Fruit fly (Drosophila melanogaster) whole organism, embryonic: ENCODE data around the gene CG10431.

Experiments
- ATbp ChIP-seq: fragments of 200-800 bp; sonication (Bioruptor generic); optimal IDR thresholded peaks from 2 replicates; lab custom pipeline; 2017; ENCODE audit warnings: missing biosample characterization, mild to moderate bottlenecking, missing genetic modification characterization, missing genetic modification reagents
- CG10654 ChIP-seq: fragments of 200-800 bp; sonication (Bioruptor generic); optimal IDR thresholded peaks from 2 replicates; lab custom pipeline; 2016; ENCODE audit warnings: missing biosample characterization, missing genetic modification characterization
- CG11247 ChIP-seq: fragments of 200-800 bp; sonication (Bioruptor generic); IDR thresholded peaks from 2 replicates; pipeline ENCODE4 v1.3.6; 2022; ENCODE audit warnings: missing biosample characterization, missing genetic modification characterization
- CG12104 ChIP-seq: fragments of 200-800 bp; sonication (Bioruptor generic); optimal IDR thresholded peaks from 3 replicates; lab custom pipeline; 2016; ENCODE audit warnings: missing biosample characterization, missing genetic modification characterization
- CG12299 ChIP-seq: fragments of 200-800 bp; sonication (Bioruptor generic); optimal IDR thresholded peaks from 2 replicates; lab custom pipeline; 2018; ENCODE audit warnings: missing biosample characterization, mild to moderate bottlenecking, missing genetic modification characterization
- CG14014 ChIP-seq: fragments of 200-800 bp; sonication (Bioruptor generic); IDR thresholded peaks from 2 replicates; pipeline ENCODE4 v1.3.6; 2022; ENCODE audit warnings: missing biosample characterization, missing genetic modification characterization
- CG14710 ChIP-seq: fragments of 200-800 bp; sonication (Bioruptor generic); optimal IDR thresholded peaks from 3 replicates; lab custom pipeline; 2019; ENCODE audit warnings: missing biosample characterization, mild to moderate bottlenecking, missing genetic modification characterization, moderate library complexity
- CG1602 ChIP-seq: fragments of 200-800 bp; sonication (Bioruptor generic); optimal IDR thresholded peaks from 3 replicates; lab custom pipeline; 2016; ENCODE audit warnings: missing biosample characterization, missing genetic modification characterization
- CG1603 ChIP-seq: fragments of 200-800 bp; sonication (Bioruptor generic); optimal IDR thresholded peaks from 2 replicates; lab custom pipeline; 2019; ENCODE audit warnings: missing biosample characterization, mild to moderate bottlenecking, missing genetic modification characterization, moderate library complexity
- CG1647 ChIP-seq: fragments of 200-800 bp; sonication (Bioruptor generic); optimal IDR thresholded peaks from 3 replicates; lab custom pipeline; 2016; ENCODE audit warnings: missing biosample characterization, missing genetic modification characterization
- CG16813 ChIP-seq: fragments of 200-800 bp; sonication (Bioruptor generic); IDR thresholded peaks from 3 replicates; pipeline ENCODE4 v1.3.6; 2022; ENCODE audit warnings: missing biosample characterization, missing genetic modification characterization; ENCODE audit not compliant: partially characterized antibody
- CG18011 ChIP-seq: fragments of 200-800 bp; sonication (Bioruptor generic); optimal IDR thresholded peaks from 2 replicates; lab custom pipeline; 2017; ENCODE audit warnings: missing biosample characterization, missing genetic modification characterization, mild to moderate bottlenecking, moderate library complexity, missing genotype
- CG33557 ChIP-seq: fragments of 200-800 bp; sonication (Bioruptor generic); optimal IDR thresholded peaks from 2 replicates; lab custom pipeline; 2019; ENCODE audit warnings: missing biosample characterization, mild to moderate bottlenecking, missing genetic modification characterization, moderate library complexity
- CG4820 ChIP-seq: fragments of 200-800 bp; sonication (Bioruptor generic); optimal IDR thresholded peaks from 3 replicates; lab custom pipeline; 2016; ENCODE audit warnings: missing biosample characterization, missing genetic modification characterization
- CG5180 ChIP-seq: fragments of 200-800 bp; sonication (Bioruptor generic); optimal IDR thresholded peaks from 3 replicates; lab custom pipeline; 2017; ENCODE audit warnings: missing biosample characterization, missing genetic modification characterization, mild to moderate bottlenecking, moderate library complexity, missing genetic modification reagents
- CG5245 ChIP-seq: fragments of 200-800 bp; sonication (Bioruptor generic); optimal IDR thresholded peaks from 3 replicates; lab custom pipeline; 2016; ENCODE audit warnings: missing biosample characterization, missing genetic modification characterization
- CG6683 ChIP-seq: fragments of 200-800 bp; sonication (Bioruptor generic); optimal IDR thresholded peaks from 2 replicates; lab custom pipeline; 2017; ENCODE audit warnings: missing biosample characterization, mild to moderate bottlenecking, missing genetic modification characterization, missing genetic modification reagents
- CG7786 ChIP-seq: fragments of 200-800 bp; sonication (Bioruptor generic); optimal IDR thresholded peaks from 2 replicates; lab custom pipeline; 2016; ENCODE audit warnings: missing biosample characterization, missing genetic modification characterization
- CG9727 ChIP-seq: fragments of 200-800 bp; sonication (Bioruptor generic); optimal IDR thresholded peaks from 3 replicates; lab custom pipeline; 2017; ENCODE audit warnings: missing biosample characterization, mild to moderate bottlenecking, missing genetic modification characterization
- Camta ChIP-seq: fragments of 200-800 bp; sonication (Bioruptor generic); optimal IDR thresholded peaks from 2 replicates; lab custom pipeline; 2016; ENCODE audit warnings: missing biosample characterization, missing genetic modification characterization
- D ChIP-seq, 2 experiments: fragments of 200-800 bp in 1 of 2; fragments of >200 bp in 1 of 2; sonication (Bioruptor generic) in 1 of 2; optimal IDR thresholded peaks; 2 replicates in 1 of 2; 3 replicates in 1 of 2; lab custom pipeline; 2017; ENCODE audit warnings: mild to moderate bottlenecking in 1 of 2, missing biosample characterization in 1 of 2, missing genetic modification characterization in 1 of 2, missing genetic modification reagents in 1 of 2
- Dip3 ChIP-seq: fragments of 200-800 bp; sonication (Bioruptor generic); optimal IDR thresholded peaks from 3 replicates; lab custom pipeline; 2016; ENCODE audit warnings: missing biosample characterization, missing genetic modification characterization
- Hr39 ChIP-seq: fragments of >200 bp; optimal IDR thresholded peaks from 2 replicates; lab custom pipeline; 2017
- NFAT ChIP-seq: fragments of 200-800 bp; sonication (Bioruptor generic); IDR thresholded peaks from 2 replicates; pipeline ENCODE4 v1.3.6; 2022; ENCODE audit warnings: missing biosample characterization, missing genetic modification characterization
- Nf-YB ChIP-seq: fragments of 200-800 bp; sonication (Bioruptor generic); optimal IDR thresholded peaks from 3 replicates; lab custom pipeline; 2019; ENCODE audit warnings: missing biosample characterization, mild to moderate bottlenecking, missing genetic modification characterization, moderate library complexity
- NfI ChIP-seq: fragments of 200-800 bp; sonication (Bioruptor generic); optimal IDR thresholded peaks from 3 replicates; lab custom pipeline; 2018; ENCODE audit warnings: missing biosample characterization, mild to moderate bottlenecking, missing genetic modification characterization, moderate library complexity
- Optix ChIP-seq: fragments of 200-800 bp; sonication (Bioruptor generic); IDR thresholded peaks from 3 replicates; pipeline ENCODE4 v1.3.6; 2022; ENCODE audit warnings: missing biosample characterization, missing genetic modification characterization
- Scr ChIP-seq: fragments of 200-800 bp; sonication (Bioruptor generic); IDR thresholded peaks from 2 replicates; pipeline ENCODE4 v1.3.6; 2022; ENCODE audit warnings: missing biosample characterization, missing genetic modification characterization; ENCODE audit not compliant: partially characterized antibody
- Xrp1 ChIP-seq: fragments of 200-800 bp; sonication (Bioruptor generic); IDR thresholded peaks from 2 replicates; pipeline ENCODE4 v1.3.6; 2022; ENCODE audit warnings: missing biosample characterization, missing genetic modification characterization
- bab2 ChIP-seq: fragments of 200-800 bp; sonication (Bioruptor generic); optimal IDR thresholded peaks from 2 replicates; lab custom pipeline; 2016; ENCODE audit warnings: missing biosample characterization, missing genetic modification characterization
- bigmax ChIP-seq: fragments of 200-800 bp; sonication (Bioruptor generic); optimal IDR thresholded peaks from 2 replicates; lab custom pipeline; 2018; ENCODE audit warnings: missing biosample characterization, mild to moderate bottlenecking, missing genetic modification characterization
- bsh ChIP-seq, 2 experiments: fragments of 200-800 bp; sonication (Bioruptor generic); optimal IDR thresholded peaks; 2 replicates each; lab custom pipeline; 2017 to 2018; ENCODE audit warnings: mild to moderate bottlenecking in 2 of 2, missing biosample characterization in 2 of 2, missing genetic modification characterization in 2 of 2, moderate library complexity in 1 of 2
- cato ChIP-seq: fragments of 200-800 bp; sonication (Bioruptor generic); optimal IDR thresholded peaks from 2 replicates; lab custom pipeline; 2016; ENCODE audit warnings: missing biosample characterization, missing genetic modification characterization, borderline replicate concordance
- dan ChIP-seq: fragments of 200-800 bp; sonication (Bioruptor generic); IDR thresholded peaks from 2 replicates; pipeline ENCODE4 v1.3.6; 2022; ENCODE audit warnings: missing biosample characterization, missing genetic modification characterization
- dmrt99B ChIP-seq: fragments of 200-800 bp; sonication (Bioruptor generic); optimal IDR thresholded peaks from 2 replicates; lab custom pipeline; 2018; ENCODE audit warnings: missing biosample characterization, mild to moderate bottlenecking, missing genetic modification characterization, moderate library complexity
- grau ChIP-seq: fragments of 200-800 bp; optimal IDR thresholded peaks from 3 replicates; lab custom pipeline; 2019; ENCODE audit warnings: missing biosample characterization, mild to moderate bottlenecking, missing genetic modification characterization, moderate library complexity
- gro ChIP-seq: fragments of 200-800 bp; sonication (Bioruptor generic); optimal IDR thresholded peaks from 2 replicates; lab custom pipeline; 2016; ENCODE audit warnings: missing biosample characterization, missing genetic modification characterization
- gsb ChIP-seq: fragments of 200-800 bp; sonication (Bioruptor generic); IDR thresholded peaks from 2 replicates; pipeline ENCODE4 v1.3.6; 2022; ENCODE audit warnings: missing biosample characterization, missing genetic modification characterization
- kah ChIP-seq: fragments of 200-800 bp; sonication (Bioruptor generic); optimal IDR thresholded peaks from 2 replicates; lab custom pipeline; 2018; ENCODE audit warnings: missing biosample characterization, mild to moderate bottlenecking, missing genetic modification characterization
- kay ChIP-seq: fragments of 200-800 bp; sonication (Bioruptor generic); optimal IDR thresholded peaks from 2 replicates; lab custom pipeline; 2016; ENCODE audit warnings: missing biosample characterization, missing genetic modification characterization
- ken ChIP-seq: fragments of 200-800 bp; sonication (Bioruptor generic); IDR thresholded peaks from 3 replicates; pipeline ENCODE4 v1.3.6; 2022; ENCODE audit warnings: missing biosample characterization, missing genetic modification characterization
- klu ChIP-seq: fragments of 200-800 bp; sonication (Bioruptor generic); IDR thresholded peaks from 2 replicates; pipeline ENCODE4 v1.3.6; 2022; ENCODE audit warnings: missing biosample characterization, missing genetic modification characterization
- kni ChIP-seq: fragments of 200-800 bp; sonication (Bioruptor generic); optimal IDR thresholded peaks from 3 replicates; lab custom pipeline; 2017; ENCODE audit warnings: mild to moderate bottlenecking, missing biosample characterization, missing genetic modification reagents, missing genetic modification characterization
- odd ChIP-seq: fragments of 200-800 bp; sonication (Bioruptor generic); optimal IDR thresholded peaks from 2 replicates; lab custom pipeline; 2017; ENCODE audit warnings: missing biosample characterization, mild to moderate bottlenecking, missing genetic modification characterization
- run ChIP-seq: fragments of 200-800 bp; sonication (Bioruptor generic); optimal IDR thresholded peaks from 3 replicates; lab custom pipeline; 2018; ENCODE audit warnings: missing biosample characterization, mild to moderate bottlenecking, missing genetic modification characterization
- sens ChIP-seq: fragments of 200-800 bp; sonication (Bioruptor generic); peaks from one replicate; lab custom pipeline; 2016; ENCODE audit warnings: missing biosample characterization, missing genetic modification characterization
- slbo ChIP-seq: fragments of 200-800 bp; sonication (Bioruptor generic); IDR thresholded peaks from 2 replicates; pipeline ENCODE4 v1.3.6; 2022; ENCODE audit warnings: missing biosample characterization, missing genetic modification characterization
- so ChIP-seq: fragments of 200-800 bp; sonication (Bioruptor generic); IDR thresholded peaks from 3 replicates; pipeline ENCODE4 v1.3.6; 2022; ENCODE audit warnings: missing biosample characterization, missing genetic modification characterization
- trem ChIP-seq: fragments of 200-800 bp; optimal IDR thresholded peaks from 3 replicates; lab custom pipeline; 2019; ENCODE audit warnings: missing biosample characterization, mild to moderate bottlenecking, missing genetic modification characterization, moderate library complexity
- zfh2 ChIP-seq: fragments of 200-800 bp; sonication (Bioruptor generic); optimal IDR thresholded peaks from 2 replicates; lab custom pipeline; 2016; ENCODE audit warnings: missing biosample characterization, missing genetic modification characterization

CG10431 gene

DNA sequence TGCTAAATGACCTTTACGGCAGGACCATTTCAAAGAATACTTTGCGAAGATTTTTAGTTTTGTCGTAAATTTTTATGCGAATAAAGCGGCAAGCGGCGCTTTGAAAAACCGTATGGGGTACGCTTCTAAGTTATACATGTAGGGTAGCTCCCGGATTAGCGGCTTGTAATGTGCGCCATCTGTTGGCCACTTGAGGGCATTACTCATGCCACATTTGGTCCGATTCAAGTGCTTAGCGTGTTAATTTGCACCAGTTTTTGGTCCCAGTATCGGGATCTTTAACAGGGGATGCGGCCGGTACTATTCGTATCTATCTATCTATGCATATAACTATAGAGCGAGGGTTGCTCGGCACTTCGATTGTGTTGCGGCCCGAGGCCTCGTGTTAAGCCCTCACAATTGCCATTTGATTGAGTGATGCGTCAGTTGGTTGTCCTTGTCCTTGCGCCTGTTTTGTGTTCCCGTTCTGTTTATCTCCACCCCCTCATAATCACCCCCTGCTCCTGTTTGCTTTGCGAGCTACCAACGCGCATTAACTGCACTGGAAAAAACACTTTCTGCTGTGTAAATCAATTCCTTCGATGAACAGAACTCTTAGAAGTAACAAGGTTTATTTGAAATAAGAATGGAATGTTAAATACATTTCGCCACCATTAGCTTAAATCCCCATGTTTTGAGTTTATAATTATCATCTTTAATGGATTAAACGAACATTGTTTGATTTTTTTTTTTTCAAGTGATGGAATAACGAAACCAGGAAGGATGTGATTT lies 44.0 kb upstream of the CG10431 start (continued):
- TF ChIP-seq gro (GFP tag; lab: Kevin White, UChicago) (no peak), odd (GFP tag; lab: Kevin White, UChicago) (no peak), cato (no peak), slbo (GFP tag; lab: Robert Waterston, UW) (no peak), kah (GFP tag; lab: Kevin White, UChicago) (no peak), bab2 (GFP tag; lab: Kevin White, UChicago) (peak; percentile 15), CG7786 (GFP tag; lab: Kevin White, UChicago) (no peak), ATbp (peak; percentile 31), CG1602 (GFP tag; lab: Kevin White, UChicago) (no peak), klu (GFP tag; lab: Robert Waterston, UW) (no peak), NfI (GFP tag; lab: Kevin White, UChicago) (no peak), CG12299 (tag; lab: Kevin White, UChicago) (no peak), zfh2 (GFP tag; lab: Kevin White, UChicago) (no peak), kni (GFP tag; lab: Kevin White, UChicago) (peak; percentile 63), CG4820 (GFP tag; lab: Kevin White, UChicago) (peak; percentile 14), run (tag; lab: Kevin White, UChicago) (no peak), CG11247 (no peak), D (optimal IDR thresholded peaks at IDR 0.05; lab: Kevin White, UChicago) (no peak), D (GFP tag; optimal IDR thresholded peaks at IDR 0.05; lab: Kevin White, UChicago) (peak; percentile 29), CG14710 (tag; lab: Kevin White, UChicago) (peak; percentile 59), CG1603 (tag; lab: Kevin White, UChicago) (peak; percentile 68), bsh (GFP tag; optimal IDR thresholded peaks at IDR 0.05; lab: Kevin White, UChicago) (peak in 1 of 2 experiments; percentile 70), CG18011 (no peak), Optix (GFP tag; lab: Robert Waterston, UW) (no peak), CG5245 (GFP tag; lab: Kevin White, UChicago) (no peak), dmrt99B (tag; lab: Kevin White, UChicago) (peak; percentile 49), bigmax (GFP tag; lab: Kevin White, UChicago) (no peak), Xrp1 (GFP tag; lab: Robert Waterston, UW) (peak; percentile 62; the same call in 1 of the 2 replicates), dan (GFP tag; lab: Robert Waterston, UW) (no peak), Camta (GFP tag; lab: Kevin White, UChicago) (no peak), trem (peak; percentile 11), CG6683 (GFP tag; lab: Kevin White, UChicago) (no peak), CG5180 (GFP tag; lab: Kevin White, UChicago) (no peak), CG9727 (GFP tag; lab: Kevin White, UChicago) (peak; percentile 44), NFAT (GFP tag; lab: Robert Waterston, UW) (no peak), Nf-YB (GFP tag; lab: Kevin White, UChicago) (no peak), gsb (GFP tag; lab: Robert Waterston, UW) (no peak), so (no peak), CG10654 (no peak), kay (GFP tag; lab: Kevin White, UChicago) (no peak), CG16813 (GFP tag; lab: Robert Waterston, UW) (no peak), grau (tag; lab: Kevin White, UChicago) (peak; percentile 20), ken (GFP tag; lab: Robert Waterston, UW) (no peak), CG1647 (GFP tag; lab: Kevin White, UChicago) (no peak), Hr39 (lab: Kevin White, UChicago) (no peak), CG14014 (no peak), CG33557 (GFP tag; lab: Kevin White, UChicago) (peak; percentile 41), Dip3 (GFP tag; lab: Kevin White, UChicago) (no peak), sens (GFP tag; lab: Kevin White, UChicago) (peak; percentile 92), Scr (GFP tag; lab: Robert Waterston, UW) (no peak), CG12104 (no peak)
